Worm (Caenorhabditis elegans): ENCODE data around the gene ZK353.10.

ZK353.10 gene

ce11 chrIII:8401887-8402286 lies 7.7 kb upstream of the ZK353.10 start, which contains the start of gene lap-1:
TSS of gene lap-1 (minus strand) at chrIII:8401928.
- TF ChIP-seq pha-4 (tag; optimal IDR thresholded peaks at IDR 0.05) (peak; percentile 18), ceh-16 (tag; optimal IDR thresholded peaks at IDR 0.05) (no peak), lsy-12 (tag; optimal IDR thresholded peaks at IDR 0.05) (no peak), fkh-2 (tag; optimal IDR thresholded peaks at IDR 0.05) (no peak), ceh-9 (tag; optimal IDR thresholded peaks at IDR 0.05) (no peak), pqm-1 (tag; optimal IDR thresholded peaks at IDR 0.05) (peak; percentile 7), elt-2 (tag; optimal IDR thresholded peaks at IDR 0.05) (peak; percentile 40)

ce11 chrIII:8400478-8400877 lies 6.3 kb upstream of the ZK353.10 start:
- no peak for TF ChIP-seq nhr-25 (tag; optimal IDR thresholded peaks at IDR 0.05)
- peak; percentile 13 for TF ChIP-seq skn-1 (tag; optimal IDR thresholded peaks at IDR 0.05)
- no peak for TF ChIP-seq ceh-9 (tag; optimal IDR thresholded peaks at IDR 0.05)
- peak; percentile 60 for TF ChIP-seq jun-1 (tag; optimal IDR thresholded peaks at IDR 0.05)
- peak; percentile 95 for TF ChIP-seq elt-2 (tag; optimal IDR thresholded peaks at IDR 0.05)
- peak; percentile 94 for TF ChIP-seq pqm-1 (tag; optimal IDR thresholded peaks at IDR 0.05)
- no peak for TF ChIP-seq mml-1 (tag; optimal IDR thresholded peaks at IDR 0.05)
- peak; percentile 5 for TF ChIP-seq nfya-1 (tag; optimal IDR thresholded peaks at IDR 0.05; ENCODE audit: insufficient read depth)
- TF ChIP-seq unc-62 (GFP tag; optimal IDR thresholded peaks at IDR 0.05), result no peak
- TF ChIP-seq pha-4 (tag; optimal IDR thresholded peaks at IDR 0.05), result peak; percentile 53

- TF ChIP-seq nhr-67 (tag; optimal IDR thresholded peaks at IDR 0.05) (no peak), nfya-1 (tag; optimal IDR thresholded peaks at IDR 0.05; ENCODE audit: insufficient read depth) (no peak), elt-3 (tag; optimal IDR thresholded peaks at IDR 0.05) (no peak), elt-2 (tag; optimal IDR thresholded peaks at IDR 0.05) (no peak), nhr-11 (tag; optimal IDR thresholded peaks at IDR 0.05) (no peak), lin-15B (tag; optimal IDR thresholded peaks at IDR 0.05) (no peak), snpc-4 (tag; optimal IDR thresholded peaks at IDR 0.05) (no peak), eor-1 (tag; optimal IDR thresholded peaks at IDR 0.05) (no peak), egl-5 (tag; optimal IDR thresholded peaks at IDR 0.05) (no peak), nhr-28 (tag; optimal IDR thresholded peaks at IDR 0.05) (no peak), lin-39 (tag; optimal IDR thresholded peaks at IDR 0.05) (no peak), sea-2 (GFP tag; optimal IDR thresholded peaks at IDR 0.05) (no peak), unc-39 (tag; optimal IDR thresholded peaks at IDR 0.05) (no peak), R02D3.7 (tag; optimal IDR thresholded peaks at IDR 0.05) (no peak)
These were observed 4.2 kb upstream of the ZK353.10 start, which contains the start of gene ZK353.2 for ce11 chrIII:8398411-8398810. TSS of gene ZK353.2 (plus strand) at chrIII:8398711.

- no peak for TF ChIP-seq nhr-28 (tag; optimal IDR thresholded peaks at IDR 0.05)
These were observed 1.5 kb upstream of the ZK353.10 start, which contains the start of gene ZK353.3 for ce11 chrIII:8395685-8396084. TSS of gene ZK353.3 (plus strand) at chrIII:8395985.

- TF ChIP-seq zag-1 (tag; optimal IDR thresholded peaks at IDR 0.05) (no peak), nhr-77 (tag; optimal IDR thresholded peaks at IDR 0.05) (no peak), nhr-237 (tag; optimal IDR thresholded peaks at IDR 0.05) (no peak), fkh-10 (GFP tag; optimal IDR thresholded peaks at IDR 0.05) (peak; percentile 29), pha-4 (tag; optimal IDR thresholded peaks at IDR 0.05) (no peak), pqm-1 (tag; optimal IDR thresholded peaks at IDR 0.05) (no peak), snpc-4 (tag; optimal IDR thresholded peaks at IDR 0.05) (no peak), lin-39 (tag; optimal IDR thresholded peaks at IDR 0.05) (peak; percentile 50), ceh-9 (tag; optimal IDR thresholded peaks at IDR 0.05) (no peak), mdl-1 (tag; optimal IDR thresholded peaks at IDR 0.05) (no peak), unc-39 (tag; optimal IDR thresholded peaks at IDR 0.05) (no peak), ama-1 (optimal IDR thresholded peaks at IDR 0.05) (no peak), sea-2 (GFP tag; optimal IDR thresholded peaks at IDR 0.05) (no peak), nhr-28 (tag; optimal IDR thresholded peaks at IDR 0.05) (no peak), tbx-2 (tag; optimal IDR thresholded peaks at IDR 0.05) (peak; percentile 10), nfya-1 (tag; optimal IDR thresholded peaks at IDR 0.05; ENCODE audit: insufficient read depth) (peak; percentile 71), lin-15B (tag; optimal IDR thresholded peaks at IDR 0.05) (no peak), hmg-11 (tag; optimal IDR thresholded peaks at IDR 0.05) (peak; percentile 38), eor-1 (tag; optimal IDR thresholded peaks at IDR 0.05) (no peak), unc-62 (GFP tag; optimal IDR thresholded peaks at IDR 0.05) (no peak), elt-3 (tag; optimal IDR thresholded peaks at IDR 0.05) (no peak), mml-1 (tag; optimal IDR thresholded peaks at IDR 0.05) (no peak), elt-2 (tag; optimal IDR thresholded peaks at IDR 0.05) (no peak), nhr-76 (tag; optimal IDR thresholded peaks at IDR 0.05) (no peak), elt-1 (tag; optimal IDR thresholded peaks at IDR 0.05) (no peak)
These were observed 1.9 kb downstream of the ZK353.10 start for ce11 chrIII:8392307-8392706.

Measured in whole organism, L3 larva.